Worm (Caenorhabditis elegans) whole organism, mixed stage, embryonic: Measurements from ENCODE around the gene sre-32.
"Not testable (repeated sequence)": the region's sequence is repeated elsewhere in the genome, so short reads cannot be mapped to it uniquely, and the experiment has no call there.

ENCODE experiments used
- M03D4.4 ChIP-seq: sonication (generic microtip); optimal IDR thresholded peaks from 2 replicates; lab custom pipeline; 2017; ENCODE audit warnings: mild to moderate bottlenecking, missing genetic modification characterization, missing compliant biosample characterization
- blmp-1 ChIP-seq: fragments of 150-350 bp; optimal IDR thresholded peaks from 2 replicates; lab custom pipeline; 2014; ENCODE audit warnings: missing biosample characterization, missing genetic modification characterization
- ceh-83 ChIP-seq: fragments of 200-800 bp; sonication (Bioruptor generic); optimal IDR thresholded peaks from 2 replicates; lab custom pipeline; 2018; ENCODE audit warnings: mild to moderate bottlenecking, missing genetic modification characterization, missing compliant biosample characterization
- cnd-1 ChIP-seq: fragments of 200-800 bp; sonication (Bioruptor generic); optimal IDR thresholded peaks from 2 replicates; lab custom pipeline; 2018; ENCODE audit warnings: mild to moderate bottlenecking, missing genetic modification characterization, missing compliant biosample characterization
- drap-1 ChIP-seq: fragments of 200-800 bp; sonication (Bioruptor generic); optimal IDR thresholded peaks from 3 replicates; lab custom pipeline; 2018; ENCODE audit warnings: mild to moderate bottlenecking, missing genetic modification characterization, missing compliant biosample characterization
- elt-1 ChIP-seq: sonication (generic microtip); optimal IDR thresholded peaks from 2 replicates; lab custom pipeline; 2017; ENCODE audit warnings: missing genetic modification characterization, mild to moderate bottlenecking, missing compliant biosample characterization, antibody characterized with exemption, moderate library complexity, borderline replicate concordance; ENCODE audit not compliant: insufficient read depth
- elt-3 ChIP-seq: fragments of 150-350 bp; optimal IDR thresholded peaks from 2 replicates; lab custom pipeline; 2014; ENCODE audit warnings: missing biosample characterization, missing genetic modification characterization
- flh-1 ChIP-seq: fragments of 200-800 bp; sonication (Bioruptor generic); optimal IDR thresholded peaks from 2 replicates; lab custom pipeline; 2018; ENCODE audit warnings: mild to moderate bottlenecking, missing genetic modification characterization, moderate library complexity, missing compliant biosample characterization
- hlh-1 ChIP-seq: fragments of 150-350 bp; optimal IDR thresholded peaks from 2 replicates; lab custom pipeline; 2014; ENCODE audit warnings: missing biosample characterization, missing genetic modification reagents, missing genetic modification characterization
- lin-13 ChIP-seq: fragments of 150-350 bp; optimal IDR thresholded peaks from 2 replicates; lab custom pipeline; 2014; ENCODE audit warnings: missing biosample characterization, missing genetic modification characterization
- lin-32 ChIP-seq: fragments of 200-800 bp; sonication (Bioruptor generic); optimal IDR thresholded peaks from 2 replicates; lab custom pipeline; 2018; ENCODE audit warnings: mild to moderate bottlenecking, missing genetic modification characterization, missing compliant biosample characterization
- mep-1 ChIP-seq: fragments of 150-350 bp; optimal IDR thresholded peaks from 2 replicates; lab custom pipeline; 2017; ENCODE audit warnings: missing biosample characterization, missing genetic modification reagents, missing genetic modification characterization, inconsistent platforms
- mls-2 ChIP-seq: sonication (generic microtip); optimal IDR thresholded peaks from 2 replicates; lab custom pipeline; 2016; ENCODE audit warnings: mild to moderate bottlenecking, missing genetic modification characterization, moderate library complexity, missing compliant biosample characterization
- nhr-12 ChIP-seq: fragments of 150-350 bp; optimal IDR thresholded peaks from 2 replicates; lab custom pipeline; 2014; ENCODE audit warnings: missing biosample characterization, missing genetic modification characterization
- nhr-28 ChIP-seq: fragments of 150-350 bp; optimal IDR thresholded peaks from 2 replicates; lab custom pipeline; 2014; ENCODE audit warnings: missing biosample characterization, missing genetic modification characterization
- nhr-76 ChIP-seq: sonication (generic microtip); optimal IDR thresholded peaks from 2 replicates; lab custom pipeline; 2017; ENCODE audit warnings: missing biosample characterization, missing genetic modification characterization
- pha-4 ChIP-seq: fragments of 150-350 bp; optimal IDR thresholded peaks from 2 replicates; lab custom pipeline; 2018; ENCODE audit warnings: missing biosample characterization, missing genetic modification reagents, missing genetic modification characterization
- sem-2 ChIP-seq: fragments of 200-800 bp; sonication (Bioruptor generic); optimal IDR thresholded peaks from 2 replicates; lab custom pipeline; 2018; ENCODE audit warnings: mild to moderate bottlenecking, missing genetic modification characterization, missing compliant biosample characterization
- snpc-4 ChIP-seq: fragments of 150-350 bp; optimal IDR thresholded peaks from 2 replicates; lab custom pipeline; 2014; ENCODE audit warnings: missing biosample characterization, missing genetic modification characterization
- sptf-1 ChIP-seq: sonication (generic microtip); optimal IDR thresholded peaks from 2 replicates; lab custom pipeline; 2017; ENCODE audit warnings: mild to moderate bottlenecking, missing genetic modification characterization, moderate library complexity, missing compliant biosample characterization
- tbx-8 ChIP-seq: fragments of 200-800 bp; sonication (Bioruptor generic); optimal IDR thresholded peaks from 2 replicates; lab custom pipeline; 2018; ENCODE audit warnings: mild to moderate bottlenecking, missing genetic modification characterization, moderate library complexity, missing compliant biosample characterization
- unc-120 ChIP-seq: sonication (generic microtip); optimal IDR thresholded peaks from 2 replicates; lab custom pipeline; 2017; ENCODE audit warnings: missing genetic modification characterization, missing compliant biosample characterization; ENCODE audit not compliant: poor library complexity, severe bottlenecking
- unc-39 ChIP-seq: fragments of 150-350 bp; optimal IDR thresholded peaks from 2 replicates; lab custom pipeline; 2014; ENCODE audit warnings: missing biosample characterization, missing genetic modification characterization
- unc-62 ChIP-seq: fragments of 150-350 bp; optimal IDR thresholded peaks from 2 replicates; lab custom pipeline; 2014; ENCODE audit warnings: missing biosample characterization, missing genetic modification reagents, missing genetic modification characterization
- zip-8 ChIP-seq: fragments of 150-350 bp; optimal IDR thresholded peaks from 2 replicates; lab custom pipeline; 2014; ENCODE audit warnings: missing biosample characterization, missing genetic modification characterization

Gene sre-32

DNA sequence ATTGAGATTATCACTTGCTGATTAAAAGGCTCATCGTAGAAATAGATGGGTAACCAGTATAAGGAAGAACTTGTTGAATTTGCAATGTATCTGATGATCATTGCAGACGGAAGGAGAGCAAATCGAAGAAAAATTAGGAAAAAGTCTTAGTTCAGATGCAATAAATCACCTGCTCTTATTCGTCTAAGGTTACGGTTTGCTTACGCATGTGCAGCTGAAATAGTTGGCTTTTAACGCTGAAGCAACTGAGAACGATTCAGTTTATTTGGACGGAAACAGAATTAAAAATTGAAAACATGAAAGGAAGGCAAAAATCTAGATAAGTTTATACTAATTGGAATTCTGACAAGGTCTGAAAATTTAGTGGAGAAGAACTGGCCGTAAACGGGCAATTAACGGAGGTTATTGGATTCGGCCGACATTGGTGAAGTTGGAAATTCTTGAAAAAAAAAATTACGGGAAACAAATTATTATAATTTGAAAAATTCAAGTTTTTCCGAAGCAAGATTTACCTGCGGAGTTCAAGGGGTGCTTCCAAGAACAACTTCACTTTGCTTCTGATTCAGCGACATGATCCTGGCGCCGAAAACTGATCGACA is 3.7 kb downstream of the sre-32 start, which contains the start of the genes sre-35 and sre-33:
Gene sre-35 (minus strand): TSS at position 101 of the 599 bp plus-strand sequence.
Gene sre-33 (plus strand): TSS at position 549 of the 599 bp plus-strand sequence.
- TF ChIP-seq drap-1 = no peak
- TF ChIP-seq mls-2 (tag; lab: Kevin White, UChicago) = no peak
- no peak for TF ChIP-seq lin-32 (GFP tag; lab: Kevin White, UChicago)
- no peak for TF ChIP-seq unc-62
- TF ChIP-seq mep-1 (tag; lab: Kevin White, UChicago) = no peak
- TF ChIP-seq blmp-1 (tag; lab: Kevin White, UChicago) = no peak
- no peak for TF ChIP-seq elt-3 (tag; lab: Kevin White, UChicago)
- no peak for TF ChIP-seq sem-2 (GFP tag; lab: Kevin White, UChicago)
- no peak for TF ChIP-seq flh-1 (GFP tag; lab: Kevin White, UChicago)
- TF ChIP-seq nhr-12 (tag; lab: Kevin White, UChicago) = no peak
- TF ChIP-seq lin-13 (tag; lab: Kevin White, UChicago) = no peak
- TF ChIP-seq nhr-28 = no peak
- no peak for TF ChIP-seq snpc-4 (tag; lab: Kevin White, UChicago)
- no peak for TF ChIP-seq elt-1 (tag; lab: Kevin White, UChicago)
- no peak for TF ChIP-seq unc-120 (tag; lab: Kevin White, UChicago)
- TF ChIP-seq tbx-8 (GFP tag; lab: Kevin White, UChicago) = no peak
- TF ChIP-seq ceh-83 = no peak
- TF ChIP-seq M03D4.4 (tag; lab: Kevin White, UChicago) = no peak

DNA sequence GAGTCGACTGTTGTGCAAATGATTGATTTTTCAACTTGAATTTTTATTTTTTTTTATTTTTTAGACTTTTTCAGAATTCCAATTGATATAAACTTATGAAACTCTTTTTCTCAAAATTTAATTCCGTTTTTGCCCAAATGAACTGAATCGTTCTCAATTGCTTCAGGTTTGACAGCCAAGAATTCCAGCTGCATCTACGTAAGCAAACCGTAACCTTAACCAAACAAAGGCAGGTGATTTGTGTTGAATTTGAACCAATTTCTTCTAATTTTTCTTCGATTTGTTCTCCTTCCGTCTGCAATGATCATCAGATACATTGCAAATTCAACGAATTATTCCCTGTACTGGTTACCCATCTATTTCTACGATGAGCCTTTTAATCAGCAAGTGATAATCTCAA is 6.7 kb downstream of the sre-32 start, which contains the start of gene sre-34:
Gene sre-34 (plus strand): TSS at position 301 of the 400 bp plus-strand sequence.
- TF ChIP-seq drap-1 (no peak), unc-39 (no peak)

DNA sequence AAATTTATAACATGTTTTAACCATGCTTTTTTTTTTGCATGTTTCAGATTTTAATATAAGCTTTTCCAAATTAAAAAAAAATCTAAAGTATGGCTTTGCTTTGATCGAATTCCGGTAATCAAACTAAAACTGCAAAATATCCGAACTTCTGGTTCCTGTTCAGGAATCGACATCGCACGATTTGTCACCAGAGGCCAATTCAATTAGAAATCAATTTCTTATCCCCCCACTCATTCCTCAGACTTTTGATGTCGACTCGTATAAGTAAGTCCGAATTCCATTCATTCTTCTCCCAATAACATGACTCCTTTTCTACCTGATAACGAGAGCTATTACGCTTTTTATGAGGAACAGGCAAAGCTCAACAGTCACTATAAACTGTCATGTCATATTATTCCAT is 8.3 kb downstream of the sre-32 start, which contains the start of gene srh-27:
Gene srh-27 (plus strand): TSS at position 301 of the 400 bp plus-strand sequence.
- TF ChIP-seq cnd-1 (tag; lab: Kevin White, UChicago) = no peak
- no peak for TF ChIP-seq nhr-12 (tag; lab: Kevin White, UChicago)

DNA sequence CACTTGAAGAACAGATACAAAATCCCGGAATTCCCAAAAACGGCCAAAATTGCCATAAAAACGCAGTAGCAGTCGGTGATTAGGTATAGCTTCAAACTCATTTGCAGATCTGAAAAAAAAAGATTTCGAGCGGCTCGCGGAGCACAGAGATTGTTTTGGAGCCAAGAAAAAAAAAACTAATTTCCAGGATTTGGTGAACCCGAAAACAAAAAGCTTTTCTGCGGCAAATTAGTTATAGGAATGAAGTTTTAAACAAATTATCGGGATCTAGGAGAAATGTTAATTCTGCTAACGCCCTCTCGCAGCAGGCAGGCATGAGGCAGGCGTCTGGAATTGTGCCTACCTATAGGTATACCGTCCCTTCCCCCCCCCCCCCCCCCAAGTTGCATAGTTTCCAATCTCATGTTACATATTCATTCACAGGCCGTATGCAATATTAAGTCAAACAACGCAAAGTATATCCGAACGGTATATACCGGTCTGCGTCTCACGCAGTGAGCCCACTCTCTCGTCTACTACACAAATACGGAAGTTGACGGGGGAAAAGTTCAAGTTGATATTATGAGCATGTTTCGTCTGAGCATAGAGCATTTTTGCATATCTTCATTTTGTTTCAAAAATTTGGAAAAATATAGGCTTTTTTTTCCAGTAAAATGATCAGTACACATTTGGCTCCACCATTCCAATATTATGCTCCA is 11.7 kb downstream of the sre-32 start, which contains the start of the genes W05H5.1 and pitr-6:
Gene W05H5.1 (minus strand): TSS at position 101 of the 698 bp plus-strand sequence.
Gene pitr-6 (plus strand): TSS at position 648 of the 698 bp plus-strand sequence.
- TF ChIP-seq zip-8 (tag; lab: Kevin White, UChicago) = no peak
- TF ChIP-seq pha-4 (tag; lab: Kevin White, UChicago) = peak; percentile 14
- no peak for TF ChIP-seq unc-120 (tag; lab: Kevin White, UChicago)
- TF ChIP-seq, all 35 proteins: peak for 1

- not testable (repeated sequence) for TF ChIP-seq flh-1 (GFP tag; lab: Kevin White, UChicago); sptf-1; nhr-76 (tag; lab: Kevin White, UChicago)
These were observed 15.4 kb downstream of the sre-32 start, which contains the start of gene Y57A10C.10 for ce11 chrII:12441164-12441563. Gene Y57A10C.10, minus strand, starts transcription at chrII:12441264.

- TF ChIP-seq zip-8 (tag; lab: Kevin White, UChicago) = no peak
- no peak for TF ChIP-seq drap-1
- no peak for TF ChIP-seq elt-1 (tag; lab: Kevin White, UChicago)
- no peak for TF ChIP-seq sem-2 (GFP tag; lab: Kevin White, UChicago)
- TF ChIP-seq nhr-12 (tag; lab: Kevin White, UChicago) = no peak
- no peak for TF ChIP-seq elt-3 (tag; lab: Kevin White, UChicago)
- no peak for TF ChIP-seq nhr-76 (tag; lab: Kevin White, UChicago)
- no peak for TF ChIP-seq hlh-1
- TF ChIP-seq, all 35 proteins: peak for 0
These were observed 18.1 kb downstream of the sre-32 start, which contains the start of gene Y57A10C.9 for ce11 chrII:12438441-12438840. Gene Y57A10C.9, minus strand, starts transcription at chrII:12438541.
